Worm (Caenorhabditis elegans) whole organism, early embryonic: ENCODE results near the gene nhr-93.
"Not testable (repeated sequence)": the region's sequence is repeated elsewhere in the genome, so short reads cannot be mapped to it uniquely, and the experiment has no call there.

Source experiments
- ama-1 ChIP-seq: fragments of 150-350 bp; optimal IDR thresholded peaks from 2 replicates; lab custom pipeline; 2014
- ets-7 ChIP-seq: sonication (generic microtip); optimal IDR thresholded peaks from 2 replicates; lab custom pipeline; 2016; ENCODE audit warnings: missing genotype, missing genetic modification characterization, missing compliant biosample characterization

- TF ChIP-seq ama-1 (lab: Kevin White, UChicago); ets-7 (tag; lab: Kevin White, UChicago): not testable (repeated sequence)
Observed at ce11 chrV:3562824-3563223, 24.6 kb upstream of the nhr-93 start, which contains the start of gene T24A6.16.
